Worm (Caenorhabditis elegans) whole organism, L1 larva: ENCODE measurements around the gene cnc-5.

Source experiments
- C16A3.4 ChIP-seq: fragments of 150-350 bp; optimal IDR thresholded peaks from 2 replicates; lab custom pipeline; 2014; ENCODE audit warnings: missing biosample characterization, missing genetic modification characterization
- Y116A8C.19 ChIP-seq: sonication (generic microtip); optimal IDR thresholded peaks from 2 replicates; lab custom pipeline; 2016; ENCODE audit warnings: missing compliant biosample characterization, missing genetic modification characterization, borderline replicate concordance
- ceh-63 ChIP-seq: fragments of 200-800 bp; sonication (Bioruptor generic); optimal IDR thresholded peaks from 2 replicates; lab custom pipeline; 2018; ENCODE audit warnings: mild to moderate bottlenecking, missing genetic modification characterization, missing compliant biosample characterization
- ceh-8 ChIP-seq: fragments of 200-800 bp; sonication (Bioruptor generic); optimal IDR thresholded peaks from 2 replicates; lab custom pipeline; 2018; ENCODE audit warnings: mild to moderate bottlenecking, missing genetic modification characterization, moderate library complexity, missing compliant biosample characterization
- ceh-82 ChIP-seq, 3 experiments: fragments of 150-350 bp in 1 of 3; sonication (generic microtip) in 2 of 3; optimal IDR thresholded peaks; 2 replicates each; lab custom pipeline; 2014 to 2017; ENCODE audit warnings: missing biosample characterization in 3 of 3, missing genetic modification characterization in 3 of 3
- ceh-90 ChIP-seq: sonication (generic microtip); optimal IDR thresholded peaks from 2 replicates; lab custom pipeline; 2016; ENCODE audit warnings: missing genetic modification characterization, missing compliant biosample characterization
- dpl-1 ChIP-seq, 3 experiments: fragments of 150-350 bp in 2 of 3; sonication (generic microtip) in 1 of 3; optimal IDR thresholded peaks; 2 replicates each; lab custom pipeline; 2014 to 2017; ENCODE audit warnings: missing biosample characterization in 3 of 3, missing genetic modification characterization in 3 of 3, missing genetic modification reagents in 3 of 3
- efl-1 ChIP-seq, 4 experiments: fragments of 150-350 bp; optimal IDR thresholded peaks in 3 of 4; peaks in 1 of 4; 1 replicate in 1 of 4; 2 replicates in 3 of 4; lab custom pipeline; 2014; ENCODE audit warnings: missing biosample characterization in 2 of 4, missing genetic modification characterization in 2 of 4, missing genetic modification reagents in 2 of 4
- egl-27 ChIP-seq, 2 experiments: fragments of 150-350 bp in 1 of 2; sonication (generic microtip); optimal IDR thresholded peaks; 3 replicates each; lab custom pipeline; 2017 to 2018; ENCODE audit warnings: missing biosample characterization in 2 of 2, missing genetic modification characterization in 2 of 2, missing genetic modification reagents in 2 of 2
- elt-2 ChIP-seq: sonication (generic microtip); optimal IDR thresholded peaks from 2 replicates; lab custom pipeline; 2016; ENCODE audit warnings: missing genetic modification characterization, mild to moderate bottlenecking, inconsistent platforms, missing compliant biosample characterization, missing genetic modification reagents
- elt-3 ChIP-seq, 6 experiments: fragments of 150-350 bp in 1 of 6; sonication (generic microtip); optimal IDR thresholded peaks; 2 replicates each; lab custom pipeline; 2017 to 2018; ENCODE audit warnings: missing biosample characterization in 6 of 6, missing genetic modification characterization in 6 of 6, inconsistent platforms in 1 of 6
- fkh-8 ChIP-seq: sonication (generic microtip); optimal IDR thresholded peaks from 2 replicates; lab custom pipeline; 2016; ENCODE audit warnings: mild to moderate bottlenecking, missing genetic modification characterization, missing compliant biosample characterization
- hlh-4 ChIP-seq: sonication (generic microtip); optimal IDR thresholded peaks from 2 replicates; lab custom pipeline; 2016; ENCODE audit warnings: mild to moderate bottlenecking, missing genetic modification characterization, missing compliant biosample characterization
- irx-1 ChIP-seq: sonication (generic microtip); optimal IDR thresholded peaks from 2 replicates; lab custom pipeline; 2016; ENCODE audit warnings: missing genetic modification characterization, missing compliant biosample characterization
- jun-1 ChIP-seq: fragments of 150-350 bp; optimal IDR thresholded peaks from 2 replicates; lab custom pipeline; 2014; ENCODE audit warnings: missing biosample characterization, missing genetic modification reagents, missing genetic modification characterization
- lin-13 ChIP-seq: fragments of 150-350 bp; optimal IDR thresholded peaks from 2 replicates; lab custom pipeline; 2014; ENCODE audit warnings: missing biosample characterization, missing genetic modification reagents, missing genetic modification characterization
- lin-14 ChIP-seq: fragments of 200-800 bp; sonication (Bioruptor generic); optimal IDR thresholded peaks from 2 replicates; lab custom pipeline; 2018; ENCODE audit warnings: mild to moderate bottlenecking, missing genetic modification characterization, moderate library complexity, missing compliant biosample characterization
- lin-35 ChIP-seq, 2 experiments: fragments of 150-350 bp; optimal IDR thresholded peaks; 2 replicates each; lab custom pipeline; 2014; ENCODE audit warnings: missing biosample characterization in 2 of 2, missing genetic modification characterization in 2 of 2, missing genetic modification reagents in 2 of 2
- lin-39 ChIP-seq: fragments of 150-350 bp; optimal IDR thresholded peaks from 2 replicates; lab custom pipeline; 2014; ENCODE audit warnings: missing biosample characterization, missing genetic modification reagents, missing genetic modification characterization
- lsy-2 ChIP-seq, 2 experiments: fragments of 150-350 bp; optimal IDR thresholded peaks; 2 replicates each; lab custom pipeline; 2014; ENCODE audit warnings: missing biosample characterization in 2 of 2, missing genetic modification characterization in 2 of 2
- mep-1 ChIP-seq: fragments of 150-350 bp; optimal IDR thresholded peaks from 2 replicates; lab custom pipeline; 2014; ENCODE audit warnings: missing biosample characterization, missing genetic modification characterization
- nhr-11 ChIP-seq: fragments of 150-350 bp; optimal IDR thresholded peaks from 2 replicates; lab custom pipeline; 2014; ENCODE audit warnings: missing biosample characterization, missing genetic modification characterization
- nhr-20 ChIP-seq: sonication (generic microtip); optimal IDR thresholded peaks from 2 replicates; lab custom pipeline; 2016; ENCODE audit warnings: mild to moderate bottlenecking, missing genetic modification characterization, missing compliant biosample characterization
- nhr-237 ChIP-seq: fragments of 150-350 bp; optimal IDR thresholded peaks from 2 replicates; lab custom pipeline; 2014; ENCODE audit warnings: missing biosample characterization, missing genetic modification characterization
- nhr-71 ChIP-seq: sonication (generic microtip); optimal IDR thresholded peaks from 2 replicates; lab custom pipeline; 2016; ENCODE audit warnings: mild to moderate bottlenecking, missing genetic modification characterization, moderate library complexity, missing compliant biosample characterization
- nhr-76 ChIP-seq: sonication (generic microtip); optimal IDR thresholded peaks from 2 replicates; lab custom pipeline; 2017; ENCODE audit warnings: missing biosample characterization, missing genetic modification characterization
- nhr-77 ChIP-seq: fragments of 150-350 bp; optimal IDR thresholded peaks from 2 replicates; lab custom pipeline; 2014; ENCODE audit warnings: missing biosample characterization, missing genetic modification characterization
- rnt-1 ChIP-seq: sonication (generic microtip); optimal IDR thresholded peaks from 2 replicates; lab custom pipeline; 2016; ENCODE audit warnings: mild to moderate bottlenecking, missing genetic modification characterization, moderate library complexity, missing compliant biosample characterization
- snpc-4 ChIP-seq: fragments of 150-350 bp; optimal IDR thresholded peaks from 2 replicates; lab custom pipeline; 2014; ENCODE audit warnings: missing biosample characterization, missing genetic modification characterization
- sup-37 ChIP-seq: fragments of 200-800 bp; sonication (Bioruptor generic); optimal IDR thresholded peaks from 2 replicates; lab custom pipeline; 2018; ENCODE audit warnings: mild to moderate bottlenecking, missing genetic modification characterization, missing compliant biosample characterization
- swsn-7 ChIP-seq: sonication (generic microtip); optimal IDR thresholded peaks from 2 replicates; lab custom pipeline; 2016; ENCODE audit warnings: missing genetic modification characterization, missing compliant biosample characterization
- tbx-2 ChIP-seq: sonication (generic microtip); optimal IDR thresholded peaks from 2 replicates; lab custom pipeline; 2016; ENCODE audit warnings: missing genetic modification characterization, missing compliant biosample characterization
- tlp-1 ChIP-seq: fragments of 150-350 bp; optimal IDR thresholded peaks from 2 replicates; lab custom pipeline; 2014; ENCODE audit warnings: missing biosample characterization, missing genetic modification characterization
- unc-130 ChIP-seq: fragments of 150-350 bp; optimal IDR thresholded peaks from 2 replicates; lab custom pipeline; 2017; ENCODE audit warnings: missing biosample characterization, missing genetic modification characterization, inconsistent platforms
- unc-62 ChIP-seq: fragments of 150-350 bp; optimal IDR thresholded peaks from 2 replicates; lab custom pipeline; 2014; ENCODE audit warnings: missing biosample characterization, missing genetic modification reagents, missing genetic modification characterization
- ztf-4 ChIP-seq: fragments of 150-350 bp; optimal IDR thresholded peaks from 2 replicates; lab custom pipeline; 2014; ENCODE audit warnings: missing biosample characterization, missing genetic modification characterization

The cnc-5 gene

DNA sequence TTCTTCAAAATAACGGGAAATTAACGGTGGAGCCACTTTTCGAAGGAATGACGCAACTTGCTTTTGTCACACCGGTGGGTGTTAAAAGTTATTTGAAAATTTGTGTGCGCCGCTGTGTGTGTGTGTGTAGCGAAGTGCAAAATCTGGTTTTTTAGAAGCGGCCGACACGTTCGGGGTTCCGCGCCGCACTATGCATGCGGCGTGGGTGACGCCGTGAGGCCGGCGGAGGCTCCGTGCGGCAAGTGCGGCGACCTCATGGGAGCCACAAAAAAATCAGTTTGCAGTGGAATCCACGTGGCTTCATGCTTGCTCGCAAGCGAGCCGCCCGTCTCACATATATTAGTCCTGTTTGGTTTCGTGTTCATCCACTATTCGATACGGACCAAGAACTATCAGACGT is 10.1 kb downstream of the cnc-5 start:
- no peak for TF ChIP-seq tbx-2 (tag; lab: Kevin White, UChicago)
- no peak for TF ChIP-seq jun-1 (tag; lab: Kevin White, UChicago)
- TF ChIP-seq ceh-63 (GFP tag; lab: Kevin White, UChicago) = no peak
- TF ChIP-seq snpc-4 (tag; lab: Kevin White, UChicago) = peak; percentile 55
- TF ChIP-seq rnt-1 (tag; lab: Kevin White, UChicago) = no peak
- no peak for TF ChIP-seq lin-14 (GFP tag; lab: Kevin White, UChicago)
- no peak for TF ChIP-seq ceh-8 (GFP tag; lab: Kevin White, UChicago)
- TF ChIP-seq sup-37 (GFP tag; lab: Kevin White, UChicago) = no peak
- TF ChIP-seq hlh-4 (tag; lab: Kevin White, UChicago) = no peak

DNA sequence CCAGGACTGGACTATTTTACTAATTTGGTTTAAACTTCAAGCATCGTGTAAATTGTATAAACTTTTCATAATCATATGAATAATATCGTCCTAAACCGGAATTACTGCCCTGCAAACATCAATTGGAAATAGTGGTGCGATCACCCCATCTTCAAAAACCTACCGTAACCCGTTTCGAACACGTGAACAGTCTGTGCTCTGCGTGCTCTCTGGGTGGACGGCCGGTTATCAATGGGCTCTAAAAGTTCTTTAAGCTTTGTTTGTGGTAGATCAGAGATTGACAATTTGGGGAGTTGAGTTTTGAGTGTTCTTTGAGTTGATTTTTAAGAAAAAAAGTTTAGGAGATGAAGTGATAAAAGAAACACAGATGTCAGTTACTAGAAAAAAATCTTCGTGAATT is 11.4 kb downstream of the cnc-5 start:
- TF ChIP-seq snpc-4 (tag; lab: Kevin White, UChicago) = no peak
- TF ChIP-seq rnt-1 (tag; lab: Kevin White, UChicago) = no peak
- TF ChIP-seq lin-35 (GFP tag; optimal IDR thresholded peaks at IDR 0.05; lab: Kevin White, UChicago) = peak in 1 of 2 experiments; percentile 16
- TF ChIP-seq lsy-2 (tag; optimal IDR thresholded peaks at IDR 0.05; lab: Kevin White, UChicago) = peak in 1 of 2 experiments; percentile 54
- no peak for TF ChIP-seq nhr-77 (tag; lab: Kevin White, UChicago)
- TF ChIP-seq efl-1 (optimal IDR thresholded peaks at IDR 0.05; lab: Kevin White, UChicago) = no peak
- TF ChIP-seq efl-1 (GFP tag; optimal IDR thresholded peaks at IDR 0.05 in 1 of 2; lab: Kevin White, UChicago) = peak in 1 of 2 experiments; percentile 81

DNA sequence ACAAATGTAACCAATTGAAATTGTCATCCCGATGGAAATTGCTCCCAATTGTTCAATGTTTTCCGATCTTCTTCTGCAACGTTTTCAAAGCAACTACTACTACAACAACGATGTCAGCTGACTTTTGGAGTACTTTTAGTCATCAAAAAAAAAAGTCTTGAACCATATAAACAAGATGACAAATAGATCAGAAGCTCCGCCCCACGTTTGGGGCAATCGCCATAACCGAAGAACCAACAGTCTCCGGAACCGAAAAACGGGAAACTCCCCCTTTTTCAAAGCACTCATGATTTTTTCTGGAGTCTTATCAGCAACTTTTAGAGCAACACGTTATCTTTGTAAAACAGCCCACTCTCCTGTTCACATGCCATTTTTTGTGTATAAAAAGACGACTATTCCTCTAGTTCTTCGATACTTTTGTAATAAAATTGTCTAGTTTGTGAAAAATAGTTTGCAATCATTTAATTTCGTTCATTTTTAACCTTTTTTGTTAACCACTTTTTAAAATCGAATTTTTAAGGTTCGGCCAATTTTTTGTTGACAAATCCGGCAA is 14.3 kb downstream of the cnc-5 start:
- TF ChIP-seq nhr-11 (tag; lab: Kevin White, UChicago) = no peak
- no peak for TF ChIP-seq C16A3.4 (tag; lab: Kevin White, UChicago)
- TF ChIP-seq elt-2 (tag; lab: Kevin White, UChicago) = peak; percentile 79
- TF ChIP-seq efl-1 (optimal IDR thresholded peaks at IDR 0.05; lab: Kevin White, UChicago) = no peak
- peak in 1 of 2 experiments; percentile 91 for TF ChIP-seq efl-1 (GFP tag; optimal IDR thresholded peaks at IDR 0.05 in 1 of 2; lab: Kevin White, UChicago)
- TF ChIP-seq lin-35 (GFP tag; optimal IDR thresholded peaks at IDR 0.05; lab: Kevin White, UChicago) = peak in 1 of 2 experiments; percentile 12
- TF ChIP-seq jun-1 (tag; lab: Kevin White, UChicago) = peak; percentile 44
- peak; percentile 18 for TF ChIP-seq nhr-20 (tag; lab: Kevin White, UChicago)

DNA sequence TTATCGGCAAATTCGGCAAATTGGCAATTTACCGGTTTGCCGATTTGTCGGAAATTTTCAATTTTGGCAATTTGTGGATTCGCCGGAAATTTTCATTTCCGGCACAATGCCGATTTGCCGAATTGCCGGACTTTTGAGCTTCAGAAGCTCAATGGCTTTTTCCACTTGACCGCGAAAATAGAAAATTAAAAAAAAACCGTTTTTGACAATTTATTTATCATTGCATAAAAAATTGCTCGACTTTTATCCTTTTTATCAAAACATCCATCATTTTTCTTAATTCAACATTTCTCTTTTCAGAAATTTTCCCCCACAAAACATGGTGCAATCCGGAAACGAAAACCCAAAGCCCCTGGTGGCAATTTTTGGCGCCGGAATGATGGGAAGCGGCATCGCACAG is 14.9 kb downstream of the cnc-5 start, which contains the start of gene hacd-1:
TSS of gene hacd-1 (plus strand) at position 301 of the 400 bp plus-strand sequence.
- no peak for TF ChIP-seq dpl-1 (GFP tag; optimal IDR thresholded peaks at IDR 0.05; lab: Kevin White, UChicago)
- TF ChIP-seq egl-27 (tag; optimal IDR thresholded peaks at IDR 0.05; lab: Kevin White, UChicago) = no peak
- TF ChIP-seq unc-130 (tag; lab: Kevin White, UChicago) = no peak
- TF ChIP-seq Y116A8C.19 (tag; lab: Kevin White, UChicago) = no peak
- no peak for TF ChIP-seq ztf-4
- TF ChIP-seq elt-3 (tag; optimal IDR thresholded peaks at IDR 0.05; lab: Kevin White, UChicago) = no peak
- no peak for TF ChIP-seq lin-13 (GFP tag; lab: Kevin White, UChicago)

ce11 chrV:1464543-1465040 is 19.4 kb downstream of the cnc-5 start, which contains the start of the genes fpn-1.2 and pqn-54:
Gene fpn-1.2 (minus strand): TSS chrV:1464699.
Gene pqn-54 (plus strand): TSS chrV:1464990.
- TF ChIP-seq snpc-4 (tag; lab: Kevin White, UChicago) = no peak
- TF ChIP-seq elt-2 (tag; lab: Kevin White, UChicago) = peak; percentile 10

ce11 chrV:1465932-1466331 is 20.8 kb downstream of the cnc-5 start:
- TF ChIP-seq unc-62 (GFP tag; lab: Kevin White, UChicago) = no peak
- no peak for TF ChIP-seq efl-1 (optimal IDR thresholded peaks at IDR 0.05; lab: Kevin White, UChicago)
- TF ChIP-seq efl-1 (GFP tag; optimal IDR thresholded peaks at IDR 0.05 in 1 of 2; lab: Kevin White, UChicago) = peak in 1 of 2 experiments; percentile 40

DNA sequence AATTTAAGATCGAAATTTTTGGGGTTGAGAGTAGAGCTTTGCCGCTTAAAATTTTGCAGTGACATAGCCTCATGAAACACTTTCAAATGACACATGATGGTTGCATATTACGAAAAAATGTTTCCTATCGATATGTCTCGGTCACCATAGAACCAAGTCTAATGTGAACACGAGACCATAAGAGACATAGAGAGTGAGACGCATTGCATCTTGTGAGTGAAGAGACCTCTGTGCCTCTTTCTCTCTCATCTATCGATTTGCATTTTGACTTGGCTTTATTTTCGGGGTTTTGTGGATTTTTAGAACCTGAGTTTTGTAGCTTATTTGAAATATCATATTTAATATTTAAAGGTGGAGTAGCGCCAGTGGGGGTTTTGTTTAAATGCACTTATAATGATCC is 21.8 kb downstream of the cnc-5 start:
- TF ChIP-seq unc-130 (tag; lab: Kevin White, UChicago) (no peak), lin-39 (tag; lab: Kevin White, UChicago) (no peak), fkh-8 (tag; lab: Kevin White, UChicago) (peak; percentile 55), ceh-82 (tag; optimal IDR thresholded peaks at IDR 0.05; lab: Kevin White, UChicago) (peak in 2 of 3 experiments; percentile 6 to 15), ceh-90 (tag; lab: Kevin White, UChicago) (no peak), tlp-1 (tag; lab: Kevin White, UChicago) (no peak), dpl-1 (GFP tag; optimal IDR thresholded peaks at IDR 0.05; lab: Kevin White, UChicago) (peak in 1 of 3 experiments; percentile 30), irx-1 (tag; lab: Kevin White, UChicago) (no peak), nhr-237 (tag; lab: Kevin White, UChicago) (no peak), tbx-2 (tag; lab: Kevin White, UChicago) (no peak), nhr-71 (tag; lab: Kevin White, UChicago) (peak; percentile 43), swsn-7 (no peak), nhr-20 (tag; lab: Kevin White, UChicago) (peak; percentile 21), lsy-2 (tag; optimal IDR thresholded peaks at IDR 0.05; lab: Kevin White, UChicago) (peak in 1 of 2 experiments; percentile 3), mep-1 (tag; lab: Kevin White, UChicago) (no peak), nhr-76 (tag; lab: Kevin White, UChicago) (no peak)
